Worm (Caenorhabditis elegans) whole organism, L4 larva: ENCODE results near the gene prp-21.

Source experiments
- F10B5.3 ChIP-seq: sonication (generic microtip); optimal IDR thresholded peaks from 2 replicates; lab custom pipeline; 2016; ENCODE audit warnings: mild to moderate bottlenecking, missing genetic modification characterization, missing compliant biosample characterization
- F37D6.2 ChIP-seq: sonication (generic microtip); optimal IDR thresholded peaks from 2 replicates; lab custom pipeline; 2016; ENCODE audit warnings: mild to moderate bottlenecking, missing genetic modification characterization, missing compliant biosample characterization
- R02D3.7 ChIP-seq: fragments of 150-350 bp; sonication (generic microtip); optimal IDR thresholded peaks from 3 replicates; lab custom pipeline; 2014; ENCODE audit warnings: missing biosample characterization, missing genetic modification characterization
- T20F7.1 ChIP-seq: fragments of 200-800 bp; sonication (Bioruptor generic); optimal IDR thresholded peaks from 2 replicates; lab custom pipeline; 2018; ENCODE audit warnings: mild to moderate bottlenecking, missing genetic modification characterization, missing compliant biosample characterization
- T26A8.4 ChIP-seq: fragments of 200-800 bp; sonication (Bioruptor generic); IDR thresholded peaks from 2 replicates; pipeline ENCODE4 v1.3.6; 2022; ENCODE audit warnings: missing genetic modification characterization, missing compliant biosample characterization
- Y75B8A.6 ChIP-seq: fragments of 200-800 bp; sonication (Bioruptor generic); IDR thresholded peaks from 2 replicates; pipeline ENCODE4 v1.3.6; 2022; ENCODE audit warnings: missing genetic modification reagents, missing genetic modification characterization, missing compliant biosample characterization
- aha-1 ChIP-seq: fragments of 150-350 bp; peaks from one replicate; lab custom pipeline; 2014; ENCODE audit warnings: missing biosample characterization, missing genetic modification characterization
- ama-1 ChIP-seq: fragments of 150-350 bp; optimal IDR thresholded peaks from 2 replicates; lab custom pipeline; 2014; ENCODE audit warnings: inconsistent platforms, mixed read lengths
- ceh-28 ChIP-seq: fragments of 150-350 bp; optimal IDR thresholded peaks from 2 replicates; lab custom pipeline; 2014; ENCODE audit warnings: missing biosample characterization, missing genetic modification reagents, missing genetic modification characterization
- ceh-44 ChIP-seq: fragments of 200-800 bp; sonication (Bioruptor generic); IDR thresholded peaks from 2 replicates; pipeline ENCODE4 v1.3.6; 2022; ENCODE audit warnings: missing genetic modification reagents, missing genetic modification characterization, missing compliant biosample characterization
- dmd-6 ChIP-seq: fragments of 200-800 bp; sonication (Bioruptor generic); IDR thresholded peaks from 2 replicates; pipeline ENCODE4 v1.3.6; 2022; ENCODE audit warnings: missing genetic modification reagents, missing genetic modification characterization, missing compliant biosample characterization
- dmd-8 ChIP-seq: fragments of 200-800 bp; sonication (Bioruptor generic); IDR thresholded peaks from 2 replicates; pipeline ENCODE4 v1.3.6; 2022; ENCODE audit warnings: missing genetic modification characterization, missing compliant biosample characterization
- dpl-1 ChIP-seq: fragments of 150-350 bp; optimal IDR thresholded peaks from 2 replicates; lab custom pipeline; 2014; ENCODE audit warnings: missing biosample characterization, missing genetic modification reagents, missing genetic modification characterization
- hlh-30 ChIP-seq: sonication (generic microtip); optimal IDR thresholded peaks from 2 replicates; lab custom pipeline; 2017; ENCODE audit warnings: antibody characterized with exemption, mild to moderate bottlenecking, missing genetic modification characterization, missing compliant biosample characterization; ENCODE audit not compliant: insufficient read depth
- hmg-1.1 ChIP-seq: fragments of 200-800 bp; sonication (Bioruptor generic); IDR thresholded peaks from 2 replicates; pipeline ENCODE4 v1.3.6; 2022; ENCODE audit warnings: missing genetic modification reagents, missing genetic modification characterization, missing compliant biosample characterization
- lin-38 ChIP-seq: fragments of 200-800 bp; sonication (Bioruptor generic); IDR thresholded peaks from 2 replicates; pipeline ENCODE4 v1.3.6; 2022; ENCODE audit warnings: missing genetic modification reagents, missing genetic modification characterization, missing compliant biosample characterization
- lin-39 ChIP-seq: fragments of 150-350 bp; optimal IDR thresholded peaks from 2 replicates; lab custom pipeline; 2014; ENCODE audit warnings: missing biosample characterization, missing genetic modification reagents, missing genetic modification characterization
- lir-3 ChIP-seq: sonication (generic microtip); optimal IDR thresholded peaks from 2 replicates; lab custom pipeline; 2016; ENCODE audit warnings: mild to moderate bottlenecking, missing genetic modification characterization, missing compliant biosample characterization
- madf-9 ChIP-seq: fragments of 200-800 bp; sonication (Bioruptor generic); conservative IDR thresholded peaks from 2 replicates; pipeline ENCODE4 v1.3.6; 2022; ENCODE audit warnings: missing genetic modification reagents, missing genetic modification characterization, missing compliant biosample characterization
- mdt-29 ChIP-seq: fragments of 200-800 bp; sonication (Bioruptor generic); IDR thresholded peaks from 2 replicates; pipeline ENCODE4 v1.3.6; 2022; ENCODE audit warnings: missing genetic modification reagents, missing genetic modification characterization, missing compliant biosample characterization
- mes-2 ChIP-seq: sonication (generic microtip); optimal IDR thresholded peaks from 2 replicates; lab custom pipeline; 2016; ENCODE audit warnings: missing genotype, mild to moderate bottlenecking, missing genetic modification characterization, missing compliant biosample characterization; ENCODE audit not compliant: poor library complexity, severe bottlenecking
- mxl-3 ChIP-seq: fragments of 200-800 bp; sonication (Bioruptor generic); optimal IDR thresholded peaks from 2 replicates; lab custom pipeline; 2018; ENCODE audit warnings: mild to moderate bottlenecking, missing genetic modification characterization, missing compliant biosample characterization
- nhr-10 ChIP-seq: fragments of 150-350 bp; optimal IDR thresholded peaks from 2 replicates; lab custom pipeline; 2014; ENCODE audit warnings: missing biosample characterization, missing genetic modification characterization
- nhr-11 ChIP-seq: fragments of 150-350 bp; optimal IDR thresholded peaks from 2 replicates; lab custom pipeline; 2014; ENCODE audit warnings: missing biosample characterization, missing genetic modification characterization
- nhr-111 ChIP-seq: fragments of 200-800 bp; sonication (Bioruptor generic); optimal IDR thresholded peaks from 2 replicates; lab custom pipeline; 2018; ENCODE audit warnings: mild to moderate bottlenecking, missing genetic modification characterization, missing compliant biosample characterization
- nhr-42 ChIP-seq: fragments of 200-800 bp; sonication (Bioruptor generic); IDR thresholded peaks from 2 replicates; pipeline ENCODE4 v1.3.6; 2022; ENCODE audit warnings: missing genetic modification characterization, missing compliant biosample characterization
- nhr-77 ChIP-seq: fragments of 150-350 bp; optimal IDR thresholded peaks from 2 replicates; lab custom pipeline; 2014; ENCODE audit warnings: missing biosample characterization, missing genetic modification characterization
- rbr-2 ChIP-seq: sonication (generic microtip); optimal IDR thresholded peaks from 2 replicates; lab custom pipeline; 2016; ENCODE audit warnings: missing genotype, missing genetic modification characterization, missing compliant biosample characterization
- saeg-2 ChIP-seq: fragments of 200-800 bp; sonication (Bioruptor generic); IDR thresholded peaks from 2 replicates; pipeline ENCODE4 v1.3.6; 2022; ENCODE audit warnings: missing genetic modification reagents, missing genetic modification characterization, missing compliant biosample characterization
- sdz-12 ChIP-seq: fragments of 200-800 bp; sonication (Bioruptor generic); optimal IDR thresholded peaks from 2 replicates; lab custom pipeline; 2018; ENCODE audit warnings: mild to moderate bottlenecking, missing genetic modification characterization, missing compliant biosample characterization
- set-16 ChIP-seq: fragments of 200-800 bp; sonication (Bioruptor generic); IDR thresholded peaks from 2 replicates; pipeline ENCODE4 v1.3.6; 2022; ENCODE audit warnings: missing genetic modification reagents, missing genetic modification characterization, missing compliant biosample characterization
- snpc-1.2 ChIP-seq: fragments of 200-800 bp; sonication (Bioruptor generic); IDR thresholded peaks from 2 replicates; pipeline ENCODE4 v1.3.6; 2022; ENCODE audit warnings: missing genetic modification reagents, missing genetic modification characterization, missing compliant biosample characterization
- spr-1 ChIP-seq: sonication (generic microtip); optimal IDR thresholded peaks from 2 replicates; lab custom pipeline; 2016; ENCODE audit warnings: mild to moderate bottlenecking, missing genetic modification characterization, missing compliant biosample characterization
- tag-97 ChIP-seq: fragments of 200-800 bp; sonication (Bioruptor generic); IDR thresholded peaks from 2 replicates; pipeline ENCODE4 v1.3.6; 2022; ENCODE audit warnings: missing genetic modification characterization, missing compliant biosample characterization
- unc-39 ChIP-seq: sonication (generic microtip); optimal IDR thresholded peaks from 2 replicates; lab custom pipeline; 2017; ENCODE audit warnings: missing biosample characterization, missing genetic modification characterization
- unc-62 ChIP-seq, 3 experiments: fragments of 150-350 bp in 1 of 3; sonication (generic microtip); optimal IDR thresholded peaks in 2 of 3; peaks in 1 of 3; 1 replicate in 1 of 3; 2 replicates in 2 of 3; lab custom pipeline; 2014 to 2017; ENCODE audit warnings: missing biosample characterization in 3 of 3, missing genetic modification characterization in 3 of 3, missing genetic modification reagents in 3 of 3, missing genotype in 1 of 3
- zip-11 ChIP-seq: fragments of 200-800 bp; sonication (Bioruptor generic); IDR thresholded peaks from 2 replicates; pipeline ENCODE4 v1.3.6; 2022; ENCODE audit warnings: missing genetic modification characterization, missing compliant biosample characterization
- zip-2 ChIP-seq: fragments of 150-350 bp; optimal IDR thresholded peaks from 2 replicates; lab custom pipeline; 2014; ENCODE audit warnings: missing biosample characterization, missing genetic modification characterization

Gene prp-21

ce11 chrII:502638-503037 lies 18.0 kb downstream of the prp-21 start:
- TF ChIP-seq aha-1 (tag; lab: Kevin White, UChicago) (peak; percentile 60), nhr-111 (GFP tag; lab: Kevin White, UChicago) (no peak), saeg-2 (GFP tag; lab: Robert Waterston, UW) (no peak), mxl-3 (GFP tag; lab: Kevin White, UChicago) (no peak), nhr-11 (tag; lab: Kevin White, UChicago) (no peak), unc-62 (GFP tag; optimal IDR thresholded peaks at IDR 0.05 in 1 of 2; lab: Kevin White, UChicago) (peak in 1 of 2 experiments; percentile 82), unc-62 (tag; optimal IDR thresholded peaks at IDR 0.05; lab: Kevin White, UChicago) (no peak), nhr-77 (no peak)

ce11 chrII:506069-506468 lies 21.4 kb downstream of the prp-21 start:
- TF ChIP-seq ceh-28 (tag; lab: Kevin White, UChicago) (no peak), hlh-30 (tag; lab: Kevin White, UChicago) (peak; percentile 66), rbr-2 (tag; lab: Kevin White, UChicago) (peak; percentile 25), snpc-1.2 (GFP tag; lab: Robert Waterston, UW) (no peak), zip-2 (no peak), nhr-10 (tag; lab: Kevin White, UChicago) (no peak), lir-3 (tag; lab: Kevin White, UChicago) (no peak), dpl-1 (peak; percentile 48), ama-1 (lab: Kevin White, UChicago) (no peak), lin-38 (GFP tag; lab: Robert Waterston, UW) (peak; percentile 78), unc-62 (GFP tag; optimal IDR thresholded peaks at IDR 0.05 in 1 of 2; lab: Kevin White, UChicago) (peak in 1 of 2 experiments; percentile 96), unc-62 (tag; optimal IDR thresholded peaks at IDR 0.05; lab: Kevin White, UChicago) (no peak), dmd-6 (no peak), hmg-1.1 (GFP tag; lab: Robert Waterston, UW) (peak; percentile 63), aha-1 (tag; lab: Kevin White, UChicago) (peak; percentile 61), spr-1 (tag; lab: Kevin White, UChicago) (no peak), T26A8.4 (GFP tag; lab: Robert Waterston, UW) (peak; percentile 56; the same call in 1 of the 2 replicates), sdz-12 (no peak), R02D3.7 (tag; lab: Kevin White, UChicago) (no peak)

ce11 chrII:508603-509002 lies 23.9 kb downstream of the prp-21 start:
- no peak for TF ChIP-seq ceh-28 (tag; lab: Kevin White, UChicago)
- peak in 1 of 2 experiments; percentile 97 for TF ChIP-seq unc-62 (GFP tag; optimal IDR thresholded peaks at IDR 0.05 in 1 of 2; lab: Kevin White, UChicago)
- no peak for TF ChIP-seq unc-62 (tag; optimal IDR thresholded peaks at IDR 0.05; lab: Kevin White, UChicago)
- TF ChIP-seq, all 104 proteins: peak for 1

DNA sequence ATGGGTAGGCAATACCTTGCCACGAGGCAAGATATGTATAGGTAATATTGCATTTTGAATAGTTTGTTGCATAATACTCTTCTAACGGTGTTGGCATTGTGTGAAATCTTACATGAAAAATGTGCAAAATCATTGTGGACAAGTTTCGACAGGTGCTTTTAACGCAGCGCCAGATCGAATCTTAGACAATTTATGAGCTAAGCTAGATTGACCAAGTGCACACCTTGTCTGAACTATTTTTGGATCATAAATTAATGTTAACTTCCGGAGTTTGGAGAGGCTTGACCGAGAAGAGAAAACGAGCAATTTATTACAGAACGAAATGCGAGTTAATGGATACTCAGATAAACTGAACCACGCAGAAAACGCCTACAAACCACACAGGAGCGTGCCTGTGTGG lies 24.6 kb downstream of the prp-21 start, which contains the start of gene srh-105:
Gene srh-105, minus strand, starts transcription at position 101 of the 400 bp plus-strand sequence.
- no peak for TF ChIP-seq unc-39 (tag; lab: Kevin White, UChicago)
- no peak for TF ChIP-seq Y75B8A.6 (GFP tag; lab: Robert Waterston, UW)
- no peak for TF ChIP-seq zip-11 (GFP tag; lab: Robert Waterston, UW)
- no peak for TF ChIP-seq mes-2 (tag; lab: Kevin White, UChicago)
- TF ChIP-seq lin-39 (tag; lab: Kevin White, UChicago) = no peak
- no peak for TF ChIP-seq nhr-11 (tag; lab: Kevin White, UChicago)
- TF ChIP-seq madf-9 (GFP tag; lab: Robert Waterston, UW) = no peak
- no peak for TF ChIP-seq tag-97 (GFP tag; lab: Robert Waterston, UW)
- TF ChIP-seq, all 104 proteins: peak for 0

ce11 chrII:511968-512367 lies 27.3 kb downstream of the prp-21 start:
- TF ChIP-seq set-16 (GFP tag; lab: Robert Waterston, UW) (no peak), ceh-44 (GFP tag; lab: Robert Waterston, UW) (no peak), F10B5.3 (tag; lab: Kevin White, UChicago) (no peak), dmd-8 (GFP tag; lab: Robert Waterston, UW) (no peak), T20F7.1 (no peak), spr-1 (tag; lab: Kevin White, UChicago) (no peak), nhr-42 (GFP tag; lab: Robert Waterston, UW) (no peak), tag-97 (GFP tag; lab: Robert Waterston, UW) (no peak), mxl-3 (GFP tag; lab: Kevin White, UChicago) (no peak), Y75B8A.6 (GFP tag; lab: Robert Waterston, UW) (no peak), unc-62 (GFP tag; optimal IDR thresholded peaks at IDR 0.05 in 1 of 2; lab: Kevin White, UChicago) (no peak), unc-62 (tag; optimal IDR thresholded peaks at IDR 0.05; lab: Kevin White, UChicago) (no peak), dmd-6 (no peak), F37D6.2 (no peak), mdt-29 (GFP tag; lab: Robert Waterston, UW) (no peak)
